Fruit fly (Drosophila melanogaster) whole organism, embryonic: ENCODE measurements around the gene CG31921.

Source experiments
- Awh ChIP-seq: fragments of 200-800 bp; sonication (Bioruptor generic); IDR thresholded peaks from 2 replicates; pipeline ENCODE4, ENCODE4 v1.3.6; 2022; ENCODE audit warnings: missing biosample characterization, missing genetic modification characterization
- CG10543 ChIP-seq: fragments of 200-800 bp; sonication (Bioruptor generic); optimal IDR thresholded peaks from 3 replicates; lab custom pipeline; 2017; ENCODE audit warnings: missing biosample characterization, mild to moderate bottlenecking, missing genetic modification characterization, moderate library complexity
- CG10979 ChIP-seq: fragments of 200-800 bp; sonication (Bioruptor generic); optimal IDR thresholded peaks from 2 replicates; lab custom pipeline; 2018; ENCODE audit warnings: missing biosample characterization, mild to moderate bottlenecking, missing genetic modification characterization, moderate library complexity
- CG11695 ChIP-seq: fragments of 200-800 bp; sonication (Bioruptor generic); IDR thresholded peaks from 3 replicates; pipeline ENCODE4 v1.3.6; 2022; ENCODE audit warnings: missing biosample characterization, missing genetic modification characterization
- CG13296 ChIP-seq: fragments of 200-800 bp; sonication (Bioruptor generic); optimal IDR thresholded peaks from 3 replicates; lab custom pipeline; 2018; ENCODE audit warnings: missing biosample characterization, mild to moderate bottlenecking, missing genetic modification characterization
- CG13624 ChIP-seq: fragments of 200-800 bp; sonication (Bioruptor generic); optimal IDR thresholded peaks from 2 replicates; lab custom pipeline; 2016; ENCODE audit warnings: missing biosample characterization, missing genetic modification characterization
- CG15073 ChIP-seq: fragments of 200-800 bp; sonication (Bioruptor generic); optimal IDR thresholded peaks from 2 replicates; lab custom pipeline; 2016; ENCODE audit warnings: missing biosample characterization, missing genetic modification characterization
- CG15514 ChIP-seq: fragments of 200-800 bp; sonication (Bioruptor generic); optimal IDR thresholded peaks from 3 replicates; lab custom pipeline; 2017; ENCODE audit warnings: missing biosample characterization, missing genetic modification characterization, mild to moderate bottlenecking, moderate library complexity, missing genetic modification reagents
- CG16779 ChIP-seq: fragments of 200-800 bp; sonication (Bioruptor generic); IDR thresholded peaks from 2 replicates; pipeline ENCODE4 v1.3.6; 2022; ENCODE audit warnings: missing biosample characterization, missing genetic modification characterization
- CG17802 ChIP-seq: fragments of 200-800 bp; sonication (Bioruptor generic); optimal IDR thresholded peaks from 2 replicates; lab custom pipeline; 2018; ENCODE audit warnings: missing biosample characterization, mild to moderate bottlenecking, missing genetic modification characterization, moderate library complexity
- CG18262 ChIP-seq: fragments of 200-800 bp; optimal IDR thresholded peaks from 3 replicates; lab custom pipeline; 2019; ENCODE audit warnings: missing biosample characterization, mild to moderate bottlenecking, missing genetic modification characterization, moderate library complexity
- CG30403 ChIP-seq: fragments of 200-800 bp; sonication (Bioruptor generic); optimal IDR thresholded peaks from 3 replicates; lab custom pipeline; 2016; ENCODE audit warnings: missing biosample characterization, missing genetic modification characterization
- CG4360 ChIP-seq: fragments of 200-800 bp; sonication (Bioruptor generic); IDR thresholded peaks from 2 replicates; pipeline ENCODE4 v1.3.6; 2022; ENCODE audit warnings: missing biosample characterization, missing genetic modification characterization
- CG6813 ChIP-seq: fragments of 200-800 bp; sonication (Bioruptor generic); optimal IDR thresholded peaks from 2 replicates; lab custom pipeline; 2017; ENCODE audit warnings: missing biosample characterization, missing genetic modification characterization, mild to moderate bottlenecking, moderate library complexity, missing genetic modification reagents
- D19A ChIP-seq: fragments of 200-800 bp; optimal IDR thresholded peaks from 3 replicates; lab custom pipeline; 2019; ENCODE audit warnings: missing biosample characterization, mild to moderate bottlenecking, missing genetic modification characterization, moderate library complexity
- Doc3 ChIP-seq: fragments of 200-800 bp; sonication (Bioruptor generic); IDR thresholded peaks from 3 replicates; pipeline ENCODE4 v1.3.6; 2022; ENCODE audit warnings: missing biosample characterization, missing genetic modification characterization; ENCODE audit not compliant: partially characterized antibody
- HLH4C ChIP-seq: fragments of 200-800 bp; sonication (Bioruptor generic); IDR thresholded peaks from 3 replicates; pipeline ENCODE4 v1.3.6; 2022; ENCODE audit warnings: missing biosample characterization, missing genetic modification characterization; ENCODE audit not compliant: partially characterized antibody
- Max ChIP-seq: fragments of 200-800 bp; sonication (Bioruptor generic); optimal IDR thresholded peaks from 2 replicates; lab custom pipeline; 2016; ENCODE audit warnings: missing biosample characterization, mild to moderate bottlenecking, missing genetic modification characterization
- Nf-YB ChIP-seq: fragments of 200-800 bp; sonication (Bioruptor generic); optimal IDR thresholded peaks from 3 replicates; lab custom pipeline; 2019; ENCODE audit warnings: missing biosample characterization, mild to moderate bottlenecking, missing genetic modification characterization, moderate library complexity
- Nf-YC ChIP-seq: fragments of 200-800 bp; optimal IDR thresholded peaks from 3 replicates; lab custom pipeline; 2019; ENCODE audit warnings: missing biosample characterization, mild to moderate bottlenecking, missing genetic modification characterization, moderate library complexity
- Scr ChIP-seq: fragments of 200-800 bp; sonication (Bioruptor generic); IDR thresholded peaks from 2 replicates; pipeline ENCODE4 v1.3.6; 2022; ENCODE audit warnings: missing biosample characterization, missing genetic modification characterization; ENCODE audit not compliant: partially characterized antibody
- Ssrp ChIP-seq: fragments of 200-800 bp; sonication (Bioruptor generic); optimal IDR thresholded peaks from 2 replicates; lab custom pipeline; 2018; ENCODE audit warnings: missing biosample characterization, mild to moderate bottlenecking, missing genetic modification characterization, moderate library complexity
- Trl ChIP-seq, 3 experiments: fragments of >200 bp in 2 of 3; fragments of 200-800 bp in 1 of 3; sonication (Bioruptor generic) in 1 of 3; optimal IDR thresholded peaks; 2 replicates in 1 of 3; 3 replicates in 2 of 3; lab custom pipeline; 2016 to 2017; ENCODE audit warnings: missing biosample characterization in 1 of 3, missing genetic modification characterization in 1 of 3
- Usf ChIP-seq: fragments of 200-800 bp; sonication (Bioruptor generic); optimal IDR thresholded peaks from 2 replicates; lab custom pipeline; 2017; ENCODE audit warnings: missing genotype, missing biosample characterization, missing genetic modification characterization
- Vsx1 ChIP-seq: fragments of 200-800 bp; sonication (Bioruptor generic); optimal IDR thresholded peaks from 2 replicates; lab custom pipeline; 2017; ENCODE audit warnings: missing biosample characterization, mild to moderate bottlenecking, missing genetic modification characterization, missing genetic modification reagents
- bowl ChIP-seq: fragments of 200-800 bp; sonication (Bioruptor generic); IDR thresholded peaks from 2 replicates; pipeline ENCODE4 v1.3.6; 2022; ENCODE audit warnings: missing biosample characterization, missing genetic modification characterization
- bsh ChIP-seq, 2 experiments: fragments of 200-800 bp; sonication (Bioruptor generic); optimal IDR thresholded peaks; 2 replicates each; lab custom pipeline; 2017 to 2018; ENCODE audit warnings: mild to moderate bottlenecking in 2 of 2, missing biosample characterization in 2 of 2, missing genetic modification characterization in 2 of 2, moderate library complexity in 1 of 2
- cg ChIP-seq: fragments of 200-800 bp; sonication (Bioruptor generic); optimal IDR thresholded peaks from 3 replicates; lab custom pipeline; 2019; ENCODE audit warnings: missing biosample characterization, mild to moderate bottlenecking, missing genetic modification characterization, moderate library complexity
- exex ChIP-seq: fragments of 200-800 bp; sonication (Bioruptor generic); optimal IDR thresholded peaks from 4 replicates; lab custom pipeline; 2018; ENCODE audit warnings: missing biosample characterization, mild to moderate bottlenecking, missing genetic modification characterization, moderate library complexity
- gem ChIP-seq: fragments of 200-800 bp; sonication (Bioruptor generic); optimal IDR thresholded peaks from 2 replicates; lab custom pipeline; 2019; ENCODE audit warnings: missing biosample characterization, mild to moderate bottlenecking, missing genetic modification characterization, moderate library complexity
- her ChIP-seq: fragments of 200-800 bp; sonication (Bioruptor generic); optimal IDR thresholded peaks from 2 replicates; lab custom pipeline; 2016; ENCODE audit warnings: missing biosample characterization, missing genetic modification characterization
- lola ChIP-seq, 3 experiments: fragments of >200 bp in 2 of 3; fragments of 200-800 bp in 1 of 3; sonication (Bioruptor generic) in 1 of 3; optimal IDR thresholded peaks; 2 replicates each; lab custom pipeline; 2017 to 2019; ENCODE audit warnings: missing biosample characterization in 3 of 3, missing genetic modification characterization in 3 of 3, mild to moderate bottlenecking in 1 of 3, moderate library complexity in 1 of 3
- nmo ChIP-seq: fragments of 200-800 bp; sonication (Bioruptor generic); optimal IDR thresholded peaks from 2 replicates; lab custom pipeline; 2018; ENCODE audit warnings: missing biosample characterization, mild to moderate bottlenecking, missing genetic modification characterization, moderate library complexity
- peb ChIP-seq: fragments of 200-800 bp; sonication (Bioruptor generic); IDR thresholded peaks from 2 replicates; pipeline ENCODE4 v1.3.6; 2022; ENCODE audit warnings: missing biosample characterization, missing genetic modification characterization
- rib ChIP-seq: fragments of 200-800 bp; sonication (Bioruptor generic); IDR thresholded peaks from 2 replicates; pipeline ENCODE4 v1.3.6; 2022; ENCODE audit warnings: missing biosample characterization, missing genetic modification characterization
- sens ChIP-seq: fragments of 200-800 bp; sonication (Bioruptor generic); peaks from one replicate; lab custom pipeline; 2016; ENCODE audit warnings: missing biosample characterization, missing genetic modification characterization
- vvl ChIP-seq: fragments of 200-800 bp; sonication (Bioruptor generic); IDR thresholded peaks from 2 replicates; pipeline ENCODE4 v1.3.6; 2022; ENCODE audit warnings: missing biosample characterization, missing genetic modification characterization

CG31921 gene

dm6 chr2L:369811-370210 is 37.7 kb upstream of the CG31921 start (continued):
- TF ChIP-seq exex (tag; lab: Kevin White, UChicago), result peak; percentile 51
- TF ChIP-seq CG10979 (tag; lab: Kevin White, UChicago), result no peak

- TF ChIP-seq rib (GFP tag; lab: Robert Waterston, UW) (no peak), nmo (GFP tag; lab: Kevin White, UChicago) (peak; percentile 10), peb (GFP tag; lab: Robert Waterston, UW) (no peak), Doc3 (GFP tag; lab: Robert Waterston, UW) (no peak), vvl (GFP tag; lab: Robert Waterston, UW) (peak; percentile 56; the same call in 1 of the 2 replicates), Scr (GFP tag; lab: Robert Waterston, UW) (no peak), CG10543 (GFP tag; lab: Kevin White, UChicago) (no peak), Ssrp (tag; lab: Kevin White, UChicago) (no peak), CG18262 (tag; lab: Kevin White, UChicago) (peak; percentile 13), CG10979 (tag; lab: Kevin White, UChicago) (peak; percentile 28), Nf-YC (peak; percentile 96), CG13624 (GFP tag; lab: Kevin White, UChicago) (no peak), D19A (tag; lab: Kevin White, UChicago) (peak; percentile 88), cg (GFP tag; lab: Kevin White, UChicago) (peak; percentile 69), Trl (optimal IDR thresholded peaks at IDR 0.05; lab: Kevin White, UChicago) (peak; percentile 14 to 28), Trl (GFP tag; optimal IDR thresholded peaks at IDR 0.05; lab: Kevin White, UChicago) (no peak), bsh (GFP tag; optimal IDR thresholded peaks at IDR 0.05; lab: Kevin White, UChicago) (peak in 1 of 2 experiments; percentile 4), CG30403 (GFP tag; lab: Kevin White, UChicago) (no peak), sens (GFP tag; lab: Kevin White, UChicago) (peak; percentile 72), CG15073 (GFP tag; lab: Kevin White, UChicago) (no peak), CG4360 (GFP tag; lab: Robert Waterston, UW) (peak; percentile 93), lola (GFP tag; optimal IDR thresholded peaks at IDR 0.05; lab: Kevin White, UChicago) (peak in 1 of 3 experiments; percentile 1), CG13296 (GFP tag; lab: Kevin White, UChicago) (no peak), CG17802 (no peak), Usf (no peak), gem (tag; lab: Kevin White, UChicago) (peak; percentile 26), Nf-YB (GFP tag; lab: Kevin White, UChicago) (peak; percentile 96), Vsx1 (GFP tag; lab: Kevin White, UChicago) (peak; percentile 5)
Measured at dm6 chr2L:368398-369008, 36.4 kb upstream of the CG31921 start.

- TF ChIP-seq HLH4C (GFP tag; lab: Robert Waterston, UW) (no peak), bowl (GFP tag; lab: Robert Waterston, UW) (no peak), her (no peak), Awh (GFP tag; lab: Robert Waterston, UW) (peak; percentile 62), CG16779 (GFP tag; lab: Robert Waterston, UW) (no peak), CG6813 (no peak), CG15514 (GFP tag; lab: Kevin White, UChicago) (no peak), CG11695 (GFP tag; lab: Robert Waterston, UW) (no peak), vvl (GFP tag; lab: Robert Waterston, UW) (peak; percentile 72), Max (GFP tag; lab: Kevin White, UChicago) (no peak)
Measured at dm6 chr2L:366876-367275, 34.7 kb upstream of the CG31921 start.
